Fruit fly (Drosophila melanogaster) Kc167 (cell line): ENCODE measurements around the gene CG13713.

ENCODE experiments used
- Myc ChIP-seq: fragments of >200 bp; optimal IDR thresholded peaks from 2 replicates; lab custom pipeline; 2017; ENCODE audit warnings: missing external identifiers
- Sin3A ChIP-seq: fragments of >200 bp; optimal IDR thresholded peaks from 2 replicates; lab custom pipeline; 2018; ENCODE audit warnings: missing external identifiers
- h ChIP-seq: fragments of >200 bp; optimal IDR thresholded peaks from 3 replicates; lab custom pipeline; 2018; ENCODE audit warnings: missing external identifiers
- psq ChIP-seq: fragments of >200 bp; optimal IDR thresholded peaks from 2 replicates; lab custom pipeline; 2017; ENCODE audit warnings: missing external identifiers
- ttk ChIP-seq: sonication (Bioruptor generic); optimal IDR thresholded peaks from 2 replicates; lab custom pipeline; 2017; ENCODE audit warnings: missing external identifiers

DNA sequence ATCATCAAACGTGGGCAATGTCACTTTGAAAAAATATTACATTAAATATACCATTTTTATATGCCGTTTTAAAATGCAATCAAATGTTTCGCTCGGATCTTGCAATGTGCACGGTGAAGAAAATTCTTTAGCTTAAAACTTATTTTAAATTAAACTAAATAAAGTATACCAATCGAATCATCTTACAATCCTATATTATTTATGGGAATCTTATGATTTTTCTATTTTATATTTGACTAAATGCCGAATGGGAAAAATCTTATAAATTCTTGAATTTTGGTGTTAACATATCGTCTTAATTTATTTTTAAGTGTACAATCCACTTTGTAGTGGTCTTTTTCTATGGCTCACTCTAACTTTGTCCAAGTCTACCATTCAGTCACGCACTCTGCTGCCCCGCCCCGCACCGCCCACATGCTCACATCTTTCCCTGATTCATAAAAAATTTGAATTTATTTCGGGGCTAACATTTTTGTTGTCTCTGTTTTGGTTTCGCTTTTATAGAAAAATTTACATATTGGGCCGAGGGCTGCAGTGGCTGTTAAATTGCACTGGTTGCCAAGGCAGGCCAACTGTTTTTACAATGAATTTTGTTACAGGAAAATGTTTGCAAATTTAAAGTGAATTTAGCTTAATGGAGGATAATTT, 23.2 kb downstream of the CG13713 start:
- TF ChIP-seq Myc (lab: Kevin White, UChicago) (no peak), h (lab: Kevin White, UChicago) (no peak), psq (lab: Kevin White, UChicago) (no peak), ttk (lab: Kevin White, UChicago) (no peak), Sin3A (lab: Kevin White, UChicago) (no peak)
